Worm (Caenorhabditis elegans): ENCODE results near the gene fbxb-79.

ce11 chrIV:11207186-11207585, 17.9 kb upstream of the fbxb-79 start, which contains the start of gene R07H5.9:
- TF ChIP-seq dao-5 (tag; optimal IDR thresholded peaks at IDR 0.05), result no peak
- no peak for TF ChIP-seq W03F9.2 (tag; optimal IDR thresholded peaks at IDR 0.05)

All from whole organism, L4/young adult.